Fruit fly (Drosophila melanogaster): ENCODE data around the gene loh.
A peak's percentile ranks its signal among the peaks of the same experiment; 100 is the strongest.

The loh gene

dm6 chr2L:10418981-10419380 is 23.4 kb upstream of the loh start, which contains the start of gene RfC3 (continued):
- TF ChIP-seq Abd-B (GFP tag; optimal IDR thresholded peaks at IDR 0.05) (no peak), tx (GFP tag; optimal IDR thresholded peaks at IDR 0.05) (no peak), Gsc (GFP tag; IDR thresholded peaks at IDR 0.05) (no peak), wor (GFP tag; IDR thresholded peaks at IDR 0.05) (no peak), vnd (GFP tag; IDR thresholded peaks at IDR 0.05; ENCODE audit: partially characterized antibody) (peak; percentile 87), CG8478 (optimal IDR thresholded peaks at IDR 0.05) (no peak), wdn (GFP tag; IDR thresholded peaks at IDR 0.05) (no peak), Side (GFP tag; optimal IDR thresholded peaks at IDR 0.05) (no peak), CG11085 (GFP tag; IDR thresholded peaks at IDR 0.05) (no peak), hkb (optimal IDR thresholded peaks at IDR 0.05) (no peak), hkb (GFP tag; IDR thresholded peaks at IDR 0.05) (no peak), nerfin-1 (tag; optimal IDR thresholded peaks at IDR 0.05) (no peak), fd96Cb (tag; optimal IDR thresholded peaks at IDR 0.05) (no peak), CG12299 (tag; optimal IDR thresholded peaks at IDR 0.05) (no peak), NC2β (GFP tag; optimal IDR thresholded peaks at IDR 0.05) (no peak), corto (GFP tag; optimal IDR thresholded peaks at IDR 0.05) (no peak), CG16779 (GFP tag; IDR thresholded peaks at IDR 0.05) (no peak), Atf3 (GFP tag; optimal IDR thresholded peaks at IDR 0.05) (no peak), CG6813 (GFP tag; optimal IDR thresholded peaks at IDR 0.05) (no peak), Myb (GFP tag; optimal IDR thresholded peaks at IDR 0.05) (peak; percentile 85), CG34376 (GFP tag; optimal IDR thresholded peaks at IDR 0.05) (no peak), CG15514 (GFP tag; optimal IDR thresholded peaks at IDR 0.05) (no peak), unpg (GFP tag; optimal IDR thresholded peaks at IDR 0.05) (no peak), dmrt99B (tag; optimal IDR thresholded peaks at IDR 0.05) (no peak), CG12942 (GFP tag; optimal IDR thresholded peaks at IDR 0.05) (no peak), mam (GFP tag; optimal IDR thresholded peaks at IDR 0.05) (no peak), bbx (GFP tag; IDR thresholded peaks at IDR 0.05; ENCODE audit: partially characterized antibody) (peak; percentile 95), odd (GFP tag; optimal IDR thresholded peaks at IDR 0.05) (no peak), CG30431 (GFP tag; optimal IDR thresholded peaks at IDR 0.05) (no peak), HLH3B (GFP tag; IDR thresholded peaks at IDR 0.05) (no peak), CG7963 (GFP tag; IDR thresholded peaks at IDR 0.05; ENCODE audit: partially characterized antibody) (peak; percentile 94), HmgD (GFP tag; optimal IDR thresholded peaks at IDR 0.05) (no peak), zf30C (GFP tag; optimal IDR thresholded peaks at IDR 0.05) (no peak), Optix (GFP tag; IDR thresholded peaks at IDR 0.05) (no peak), CG9797 (GFP tag; optimal IDR thresholded peaks at IDR 0.05) (no peak), CG2712 (tag; optimal IDR thresholded peaks at IDR 0.05) (no peak), caup (GFP tag; optimal IDR thresholded peaks at IDR 0.05; ENCODE audit: severe bottlenecking) (no peak), BtbVII (GFP tag; optimal IDR thresholded peaks at IDR 0.05) (no peak), Trl (optimal IDR thresholded peaks at IDR 0.05) (no peak), Trl (GFP tag; optimal IDR thresholded peaks at IDR 0.05) (no peak), CG8359 (GFP tag; optimal IDR thresholded peaks at IDR 0.05; ENCODE audit: borderline replicate concordance) (no peak), hb (GFP tag; IDR thresholded peaks at IDR 0.05; ENCODE audit: partially characterized antibody) (peak; percentile 80), ssp (GFP tag; IDR thresholded peaks at IDR 0.05) (no peak), exex (tag; optimal IDR thresholded peaks at IDR 0.05) (no peak), CG9932 (GFP tag; IDR thresholded peaks at IDR 0.05) (no peak), CG1529 (GFP tag; optimal IDR thresholded peaks at IDR 0.05) (no peak), Neu2 (GFP tag; optimal IDR thresholded peaks at IDR 0.05; ENCODE audit: borderline replicate concordance) (no peak), CG10431 (GFP tag; optimal IDR thresholded peaks at IDR 0.05) (no peak), tup (GFP tag; optimal IDR thresholded peaks at IDR 0.05) (no peak), CG4730 (GFP tag; IDR thresholded peaks at IDR 0.05) (no peak), prd (optimal IDR thresholded peaks at IDR 0.05) (no peak), prd (GFP tag; IDR thresholded peaks at IDR 0.05) (no peak), pita (GFP tag; optimal IDR thresholded peaks at IDR 0.05) (no peak)
